Worm (Caenorhabditis elegans) whole organism, young adult: ENCODE results near the gene F25B4.7.

Experiments
- B0019.2 ChIP-seq: fragments of 200-800 bp; sonication (Bioruptor generic); conservative IDR thresholded peaks from 2 replicates; pipeline ENCODE4 v1.3.6; 2022; ENCODE audit warnings: missing genetic modification reagents, missing genetic modification characterization, missing compliant biosample characterization
- C17E4.6 ChIP-seq: fragments of 200-800 bp; sonication (Bioruptor generic); IDR thresholded peaks from 2 replicates; pipeline ENCODE4 v1.3.6; 2022; ENCODE audit warnings: missing genetic modification reagents, missing genetic modification characterization, missing compliant biosample characterization
- D2030.7 ChIP-seq: fragments of 200-800 bp; sonication (Bioruptor generic); IDR thresholded peaks from 2 replicates; pipeline ENCODE4 v1.3.6; 2022; ENCODE audit warnings: missing genetic modification reagents, missing genetic modification characterization, missing compliant biosample characterization
- F10E7.11 ChIP-seq: sonication (generic microtip); optimal IDR thresholded peaks from 2 replicates; lab custom pipeline; 2017; ENCODE audit warnings: mild to moderate bottlenecking, missing genetic modification characterization, moderate library complexity, missing compliant biosample characterization
- F39B2.1 ChIP-seq: fragments of 200-800 bp; sonication (Bioruptor generic); IDR thresholded peaks from 2 replicates; pipeline ENCODE4 v1.3.6; 2022; ENCODE audit warnings: missing genetic modification reagents, missing genetic modification characterization, missing compliant biosample characterization
- K11D2.4 ChIP-seq: fragments of 200-800 bp; sonication (Bioruptor generic); IDR thresholded peaks from 2 replicates; pipeline ENCODE4 v1.3.6; 2022; ENCODE audit warnings: missing genetic modification reagents, missing genetic modification characterization, missing compliant biosample characterization
- Y53G8AR.9 ChIP-seq: fragments of 200-800 bp; sonication (Bioruptor generic); conservative IDR thresholded peaks from 2 replicates; pipeline ENCODE4 v1.3.6; 2022; ENCODE audit warnings: missing genetic modification reagents, missing genetic modification characterization, missing compliant biosample characterization
- Y56A3A.18 ChIP-seq: fragments of 200-800 bp; sonication (Bioruptor generic); IDR thresholded peaks from 2 replicates; pipeline ENCODE4 v1.3.6; 2022; ENCODE audit warnings: missing genetic modification reagents, missing genetic modification characterization, missing compliant biosample characterization
- ZK185.1 ChIP-seq: sonication (generic microtip); optimal IDR thresholded peaks from 2 replicates; lab custom pipeline; 2016; ENCODE audit warnings: mild to moderate bottlenecking, missing genetic modification characterization, missing compliant biosample characterization; ENCODE audit not compliant: poor library complexity, severe bottlenecking
- ama-1 ChIP-seq, 3 experiments: fragments of 150-350 bp in 1 of 3; sonication (generic microtip) in 2 of 3; optimal IDR thresholded peaks; 2 replicates each; lab custom pipeline; 2014 to 2018; ENCODE audit warnings: missing biosample characterization in 2 of 3, missing genetic modification characterization in 2 of 3, missing genetic modification reagents in 2 of 3
- aptf-3 ChIP-seq: fragments of 200-800 bp; sonication (Bioruptor generic); IDR thresholded peaks from 2 replicates; pipeline ENCODE4 v1.3.6; 2022; ENCODE audit warnings: missing genetic modification characterization, missing compliant biosample characterization
- athp-1 ChIP-seq: sonication (generic microtip); optimal IDR thresholded peaks from 2 replicates; lab custom pipeline; 2017; ENCODE audit warnings: mild to moderate bottlenecking, missing genetic modification characterization, missing compliant biosample characterization
- attf-3 ChIP-seq: fragments of 200-800 bp; sonication (Bioruptor generic); conservative IDR thresholded peaks from 2 replicates; pipeline ENCODE4 v1.3.6; 2022; ENCODE audit warnings: missing genetic modification reagents, missing genetic modification characterization, missing compliant biosample characterization
- attf-6 ChIP-seq: fragments of 200-800 bp; sonication (Bioruptor generic); IDR thresholded peaks from 2 replicates; pipeline ENCODE4 v1.3.6; 2022; ENCODE audit warnings: missing genetic modification reagents, missing genetic modification characterization, missing compliant biosample characterization
- ceh-100 ChIP-seq: fragments of 200-800 bp; sonication (Bioruptor generic); IDR thresholded peaks from 2 replicates; pipeline ENCODE4 v1.3.6; 2022; ENCODE audit warnings: missing genetic modification reagents, missing genetic modification characterization, missing compliant biosample characterization
- dpl-1 ChIP-seq: fragments of 150-350 bp; optimal IDR thresholded peaks from 2 replicates; lab custom pipeline; 2014; ENCODE audit warnings: missing biosample characterization, missing genetic modification reagents, missing genetic modification characterization
- fkh-3 ChIP-seq: sonication (generic microtip); optimal IDR thresholded peaks from 2 replicates; lab custom pipeline; 2016; ENCODE audit warnings: mild to moderate bottlenecking, missing genetic modification characterization, missing compliant biosample characterization
- lin-40 ChIP-seq: sonication (generic microtip); optimal IDR thresholded peaks from 2 replicates; lab custom pipeline; 2016; ENCODE audit warnings: missing genetic modification characterization, mild to moderate bottlenecking, missing compliant biosample characterization, missing genotype, missing genetic modification reagents
- lin-54 ChIP-seq: fragments of 200-800 bp; sonication (Bioruptor generic); optimal IDR thresholded peaks from 2 replicates; lab custom pipeline; 2018; ENCODE audit warnings: mild to moderate bottlenecking, missing genetic modification characterization, missing compliant biosample characterization
- lir-1 ChIP-seq: fragments of 200-800 bp; sonication (Bioruptor generic); conservative IDR thresholded peaks from 2 replicates; pipeline ENCODE4 v1.3.6; 2022; ENCODE audit warnings: missing genetic modification reagents, missing genetic modification characterization, missing compliant biosample characterization
- lsy-27 ChIP-seq: sonication (generic microtip); optimal IDR thresholded peaks from 2 replicates; lab custom pipeline; 2017; ENCODE audit warnings: missing genetic modification characterization, mild to moderate bottlenecking, missing compliant biosample characterization, antibody characterized with exemption, missing genotype, borderline replicate concordance; ENCODE audit not compliant: insufficient read depth
- madf-3 ChIP-seq: fragments of 200-800 bp; sonication (Bioruptor generic); IDR thresholded peaks from 2 replicates; pipeline ENCODE4 v1.3.6; 2022; ENCODE audit warnings: missing genetic modification reagents, missing genetic modification characterization, missing compliant biosample characterization
- madf-6 ChIP-seq: fragments of 200-800 bp; sonication (Bioruptor generic); IDR thresholded peaks from 2 replicates; pipeline ENCODE4 v1.3.6; 2022; ENCODE audit warnings: missing genetic modification reagents, missing genetic modification characterization, missing compliant biosample characterization
- mxl-1 ChIP-seq: sonication (generic microtip); optimal IDR thresholded peaks from 2 replicates; lab custom pipeline; 2016; ENCODE audit warnings: missing genetic modification characterization, missing compliant biosample characterization
- nfyb-1 ChIP-seq: fragments of 200-800 bp; sonication (Bioruptor generic); IDR thresholded peaks from 2 replicates; pipeline ENCODE4 v1.3.6; 2022; ENCODE audit warnings: missing genetic modification reagents, missing genetic modification characterization, missing compliant biosample characterization
- nhr-27 ChIP-seq: fragments of 200-800 bp; sonication (Bioruptor generic); optimal IDR thresholded peaks from 2 replicates; lab custom pipeline; 2018; ENCODE audit warnings: mild to moderate bottlenecking, missing genetic modification characterization, moderate library complexity, missing compliant biosample characterization
- pha-4 ChIP-seq: fragments of 150-350 bp; sonication (generic microtip); optimal IDR thresholded peaks from 2 replicates; lab custom pipeline; 2014; ENCODE audit warnings: missing biosample characterization, missing genetic modification reagents, missing genetic modification characterization
- rpc-1 ChIP-seq, 2 experiments: fragments of 150-350 bp in 1 of 2; sonication (generic microtip) in 1 of 2; optimal IDR thresholded peaks; 2 replicates each; lab custom pipeline; 2014 to 2018; ENCODE audit warnings: missing biosample characterization in 1 of 2, missing genetic modification characterization in 1 of 2, missing genetic modification reagents in 1 of 2, missing genotype in 1 of 2
- sptf-2 ChIP-seq: fragments of 200-800 bp; sonication (Bioruptor generic); optimal IDR thresholded peaks from 2 replicates; lab custom pipeline; 2018; ENCODE audit warnings: mild to moderate bottlenecking, missing genetic modification characterization, missing compliant biosample characterization
- zim-3 ChIP-seq: sonication (generic microtip); optimal IDR thresholded peaks from 2 replicates; lab custom pipeline; 2017; ENCODE audit warnings: mild to moderate bottlenecking, missing genetic modification characterization, moderate library complexity, missing compliant biosample characterization
- ztf-6 ChIP-seq: fragments of 200-800 bp; sonication (Bioruptor generic); IDR thresholded peaks from 2 replicates; pipeline ENCODE4 v1.3.6; 2022; ENCODE audit warnings: missing genetic modification reagents, missing genetic modification characterization, missing compliant biosample characterization

Gene F25B4.7

DNA sequence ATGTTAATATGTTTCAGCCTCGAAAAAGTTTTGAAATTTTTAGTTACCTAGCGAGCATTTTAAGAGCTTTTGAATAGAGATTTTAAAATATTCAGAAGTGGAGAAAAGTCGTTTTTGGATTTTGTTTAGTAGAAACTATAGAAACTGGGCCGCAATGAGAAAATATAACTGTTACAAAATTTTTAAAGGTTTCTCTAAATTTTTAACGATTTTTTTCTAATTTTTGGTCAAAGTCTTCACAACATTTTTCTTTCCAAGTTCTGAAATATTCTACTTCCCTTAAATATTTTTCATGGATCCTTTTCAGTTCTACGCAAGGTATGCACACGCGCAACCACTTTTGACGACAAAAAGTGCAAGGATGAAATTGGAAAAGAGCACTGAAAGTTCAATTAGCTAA, 18.5 kb upstream of the F25B4.7 start, which contains the start of gene peli-1:
TSS of gene peli-1 (plus strand) at position 301 of the 400 bp plus-strand sequence.
- TF ChIP-seq ZK185.1 (tag; lab: Kevin White, UChicago) (no peak), B0019.2 (GFP tag; lab: Robert Waterston, UW) (no peak), athp-1 (no peak)

- TF ChIP-seq nhr-27 (tag; lab: Kevin White, UChicago) (no peak), fkh-3 (tag; lab: Kevin White, UChicago) (no peak), zim-3 (tag; lab: Kevin White, UChicago) (no peak), madf-3 (GFP tag; lab: Robert Waterston, UW) (no peak), nfyb-1 (GFP tag; lab: Robert Waterston, UW) (no peak), lin-40 (tag; lab: Kevin White, UChicago) (no peak), D2030.7 (GFP tag; lab: Robert Waterston, UW) (no peak), sptf-2 (GFP tag; lab: Kevin White, UChicago) (no peak), rpc-1 (optimal IDR thresholded peaks at IDR 0.05; lab: Kevin White, UChicago) (no peak), rpc-1 (tag; optimal IDR thresholded peaks at IDR 0.05; lab: Kevin White, UChicago) (no peak), ceh-100 (GFP tag; lab: Robert Waterston, UW) (no peak), lir-1 (GFP tag; lab: Robert Waterston, UW) (no peak), pha-4 (no peak), attf-3 (no peak), C17E4.6 (no peak), ztf-6 (no peak), K11D2.4 (GFP tag; lab: Robert Waterston, UW) (no peak), aptf-3 (GFP tag; lab: Robert Waterston, UW) (no peak), ama-1 (optimal IDR thresholded peaks at IDR 0.05; lab: Kevin White, UChicago) (no peak), ama-1 (GFP tag; optimal IDR thresholded peaks at IDR 0.05; lab: Kevin White, UChicago) (no peak), dpl-1 (GFP tag; lab: Kevin White, UChicago) (no peak), F39B2.1 (GFP tag; lab: Robert Waterston, UW) (no peak)
Measured at ce11 chrV:5704467-5704866, 17.4 kb upstream of the F25B4.7 start.

DNA sequence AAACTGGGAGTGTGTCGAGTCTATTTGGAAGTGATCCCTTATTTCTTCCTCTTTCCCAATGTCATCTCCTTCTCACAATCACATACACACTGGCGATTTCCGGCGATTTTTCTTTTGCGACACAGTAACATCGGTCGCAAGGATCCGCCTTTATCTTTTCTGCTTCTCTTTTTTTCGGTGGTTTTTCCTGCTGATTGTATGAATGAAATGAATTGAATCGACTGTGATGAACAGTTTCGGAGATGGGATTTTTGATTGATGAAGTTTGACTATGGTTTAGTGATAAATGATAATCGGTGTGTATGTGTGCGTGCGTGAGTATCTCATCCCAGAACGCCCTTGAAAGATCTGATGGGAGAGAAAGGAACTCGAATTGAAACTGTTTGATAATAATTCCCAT, 14.1 kb upstream of the F25B4.7 start:
- TF ChIP-seq Y56A3A.18 (no peak), Y53G8AR.9 (GFP tag; lab: Robert Waterston, UW) (0 out of 2 replicates have a peak, but pooled peaks have one; percentile 19), ZK185.1 (tag; lab: Kevin White, UChicago) (peak; percentile 39), mxl-1 (tag; lab: Kevin White, UChicago) (no peak), lsy-27 (tag; lab: Kevin White, UChicago) (no peak), F10E7.11 (tag; lab: Kevin White, UChicago) (no peak)

DNA sequence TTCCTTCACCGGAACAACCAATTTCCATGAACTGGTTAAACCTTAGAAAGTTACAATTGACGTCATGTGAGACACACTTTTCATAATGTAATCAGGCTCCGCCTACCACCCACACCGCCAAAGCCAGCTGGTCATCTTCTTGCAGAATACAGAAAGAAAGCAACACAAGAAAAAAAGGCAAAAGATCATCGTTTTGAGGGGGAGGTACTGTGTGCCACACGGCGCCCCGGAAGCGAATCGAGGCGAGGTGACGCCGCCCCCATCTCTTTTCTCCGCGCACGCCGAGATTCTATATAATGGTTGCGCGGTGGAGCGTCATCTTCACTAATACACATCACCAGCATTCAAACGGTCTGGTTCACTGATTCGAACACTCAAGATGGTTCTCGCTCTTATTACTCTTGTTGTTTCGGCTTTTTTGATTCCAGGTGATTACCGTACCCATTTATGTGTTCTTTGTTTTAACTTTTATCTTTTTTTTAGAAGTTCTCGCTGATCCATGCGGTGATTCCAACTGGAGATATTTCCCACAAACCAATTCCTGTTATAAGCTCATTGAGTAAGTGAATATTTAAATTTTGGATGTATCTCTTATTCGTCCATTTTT, 12.9 kb upstream of the F25B4.7 start, which contains the start of gene clec-1:
TSS of gene clec-1 (plus strand) at position 320 of the 607 bp plus-strand sequence.
- TF ChIP-seq ama-1 (optimal IDR thresholded peaks at IDR 0.05; lab: Kevin White, UChicago): peak; percentile 45
- TF ChIP-seq ama-1 (GFP tag; optimal IDR thresholded peaks at IDR 0.05; lab: Kevin White, UChicago): no peak
- TF ChIP-seq madf-3 (GFP tag; lab: Robert Waterston, UW): no peak
- no peak for TF ChIP-seq attf-6 (GFP tag; lab: Robert Waterston, UW)
- no peak for TF ChIP-seq madf-6
- TF ChIP-seq lsy-27 (tag; lab: Kevin White, UChicago): no peak
- 0 out of 2 replicates have a peak, but pooled peaks have one; percentile 17 for TF ChIP-seq aptf-3 (GFP tag; lab: Robert Waterston, UW)
- TF ChIP-seq lin-54 (GFP tag; lab: Kevin White, UChicago): no peak
- TF ChIP-seq, all 124 proteins: peak for 2
